Worm (Caenorhabditis elegans) whole organism, L1 larva: ENCODE measurements around the gene fbxa-214.
A peak's percentile ranks its signal among the peaks of the same experiment; 100 is the strongest.

Experiments
- C34B4.2 ChIP-seq: sonication (generic microtip); optimal IDR thresholded peaks from 2 replicates; lab custom pipeline; 2017; ENCODE audit warnings: mild to moderate bottlenecking, missing genetic modification characterization, missing compliant biosample characterization
- Y116A8C.19 ChIP-seq: sonication (generic microtip); optimal IDR thresholded peaks from 2 replicates; lab custom pipeline; 2016; ENCODE audit warnings: missing compliant biosample characterization, missing genetic modification characterization, borderline replicate concordance
- aly-2 ChIP-seq: fragments of 150-350 bp; optimal IDR thresholded peaks from 2 replicates; lab custom pipeline; 2014; ENCODE audit warnings: missing biosample characterization, missing genetic modification characterization
- ceh-8 ChIP-seq: fragments of 200-800 bp; sonication (Bioruptor generic); optimal IDR thresholded peaks from 2 replicates; lab custom pipeline; 2018; ENCODE audit warnings: mild to moderate bottlenecking, missing genetic modification characterization, moderate library complexity, missing compliant biosample characterization
- dpl-1 ChIP-seq, 3 experiments: fragments of 150-350 bp in 2 of 3; sonication (generic microtip) in 1 of 3; optimal IDR thresholded peaks; 2 replicates each; lab custom pipeline; 2014 to 2017; ENCODE audit warnings: missing biosample characterization in 3 of 3, missing genetic modification characterization in 3 of 3, missing genetic modification reagents in 3 of 3
- efl-1 ChIP-seq, 4 experiments: fragments of 150-350 bp; optimal IDR thresholded peaks in 3 of 4; peaks in 1 of 4; 1 replicate in 1 of 4; 2 replicates in 3 of 4; lab custom pipeline; 2014; ENCODE audit warnings: missing biosample characterization in 2 of 4, missing genetic modification characterization in 2 of 4, missing genetic modification reagents in 2 of 4
- elt-3 ChIP-seq, 6 experiments: fragments of 150-350 bp in 1 of 6; sonication (generic microtip); optimal IDR thresholded peaks; 2 replicates each; lab custom pipeline; 2017 to 2018; ENCODE audit warnings: missing biosample characterization in 6 of 6, missing genetic modification characterization in 6 of 6, inconsistent platforms in 1 of 6
- ets-5 ChIP-seq: fragments of 200-800 bp; sonication (Bioruptor generic); IDR thresholded peaks from 2 replicates; pipeline ENCODE4 v1.3.6; 2022; ENCODE audit warnings: missing genetic modification characterization, missing compliant biosample characterization
- fkh-8 ChIP-seq: sonication (generic microtip); optimal IDR thresholded peaks from 2 replicates; lab custom pipeline; 2016; ENCODE audit warnings: mild to moderate bottlenecking, missing genetic modification characterization, missing compliant biosample characterization
- hlh-17 ChIP-seq: fragments of 200-800 bp; sonication (Bioruptor generic); optimal IDR thresholded peaks from 2 replicates; lab custom pipeline; 2018; ENCODE audit warnings: missing genetic modification characterization, mild to moderate bottlenecking, missing compliant biosample characterization, moderate library complexity, borderline replicate concordance
- hlh-4 ChIP-seq: sonication (generic microtip); optimal IDR thresholded peaks from 2 replicates; lab custom pipeline; 2016; ENCODE audit warnings: mild to moderate bottlenecking, missing genetic modification characterization, missing compliant biosample characterization
- hpl-2 ChIP-seq: fragments of 150-350 bp; optimal IDR thresholded peaks from 2 replicates; lab custom pipeline; 2014; ENCODE audit warnings: missing biosample characterization, missing genetic modification reagents, missing genetic modification characterization
- irx-1 ChIP-seq: sonication (generic microtip); optimal IDR thresholded peaks from 2 replicates; lab custom pipeline; 2016; ENCODE audit warnings: missing genetic modification characterization, missing compliant biosample characterization
- jun-1 ChIP-seq: fragments of 150-350 bp; optimal IDR thresholded peaks from 2 replicates; lab custom pipeline; 2014; ENCODE audit warnings: missing biosample characterization, missing genetic modification reagents, missing genetic modification characterization
- lin-13 ChIP-seq: fragments of 150-350 bp; optimal IDR thresholded peaks from 2 replicates; lab custom pipeline; 2014; ENCODE audit warnings: missing biosample characterization, missing genetic modification reagents, missing genetic modification characterization
- lin-14 ChIP-seq: fragments of 200-800 bp; sonication (Bioruptor generic); optimal IDR thresholded peaks from 2 replicates; lab custom pipeline; 2018; ENCODE audit warnings: mild to moderate bottlenecking, missing genetic modification characterization, moderate library complexity, missing compliant biosample characterization
- lin-15B ChIP-seq: fragments of 150-350 bp; sonication (generic microtip); optimal IDR thresholded peaks from 3 replicates; lab custom pipeline; 2014; ENCODE audit warnings: missing biosample characterization, missing genetic modification characterization
- lsy-2 ChIP-seq, 2 experiments: fragments of 150-350 bp; optimal IDR thresholded peaks; 2 replicates each; lab custom pipeline; 2014; ENCODE audit warnings: missing biosample characterization in 2 of 2, missing genetic modification characterization in 2 of 2
- mdl-1 ChIP-seq, 2 experiments: fragments of 150-350 bp; optimal IDR thresholded peaks; 2 replicates each; lab custom pipeline; 2014 to 2017; ENCODE audit warnings: missing biosample characterization in 2 of 2, missing genetic modification characterization in 2 of 2, inconsistent platforms in 1 of 2
- mef-2 ChIP-seq: fragments of 150-350 bp; optimal IDR thresholded peaks from 2 replicates; lab custom pipeline; 2014; ENCODE audit warnings: missing biosample characterization, missing genetic modification characterization
- mep-1 ChIP-seq: fragments of 150-350 bp; optimal IDR thresholded peaks from 2 replicates; lab custom pipeline; 2014; ENCODE audit warnings: missing biosample characterization, missing genetic modification characterization
- nhr-11 ChIP-seq: fragments of 150-350 bp; optimal IDR thresholded peaks from 2 replicates; lab custom pipeline; 2014; ENCODE audit warnings: missing biosample characterization, missing genetic modification characterization
- nhr-12 ChIP-seq: sonication (generic microtip); optimal IDR thresholded peaks from 2 replicates; lab custom pipeline; 2017; ENCODE audit warnings: missing biosample characterization, missing genetic modification characterization
- nhr-20 ChIP-seq: sonication (generic microtip); optimal IDR thresholded peaks from 2 replicates; lab custom pipeline; 2016; ENCODE audit warnings: mild to moderate bottlenecking, missing genetic modification characterization, missing compliant biosample characterization
- nhr-28 ChIP-seq: fragments of 150-350 bp; optimal IDR thresholded peaks from 2 replicates; lab custom pipeline; 2014; ENCODE audit warnings: missing biosample characterization, missing genetic modification characterization
- nhr-71 ChIP-seq: sonication (generic microtip); optimal IDR thresholded peaks from 2 replicates; lab custom pipeline; 2016; ENCODE audit warnings: mild to moderate bottlenecking, missing genetic modification characterization, moderate library complexity, missing compliant biosample characterization
- nhr-76 ChIP-seq: sonication (generic microtip); optimal IDR thresholded peaks from 2 replicates; lab custom pipeline; 2017; ENCODE audit warnings: missing biosample characterization, missing genetic modification characterization
- nhr-77 ChIP-seq: fragments of 150-350 bp; optimal IDR thresholded peaks from 2 replicates; lab custom pipeline; 2014; ENCODE audit warnings: missing biosample characterization, missing genetic modification characterization
- nhr-85 ChIP-seq: sonication (generic microtip); peaks from one replicate; lab custom pipeline; 2016; ENCODE audit warnings: missing genetic modification characterization, inconsistent platforms, missing compliant biosample characterization
- nhr-90 ChIP-seq: sonication (generic microtip); optimal IDR thresholded peaks from 2 replicates; lab custom pipeline; 2016; ENCODE audit warnings: mild to moderate bottlenecking, missing genetic modification characterization, missing compliant biosample characterization; ENCODE audit not compliant: poor library complexity
- pax-3 ChIP-seq: fragments of 200-800 bp; sonication (Bioruptor generic); optimal IDR thresholded peaks from 2 replicates; lab custom pipeline; 2018; ENCODE audit warnings: mild to moderate bottlenecking, missing genetic modification characterization, moderate library complexity, missing compliant biosample characterization
- pqm-1 ChIP-seq: sonication (generic microtip); optimal IDR thresholded peaks from 3 replicates; lab custom pipeline; 2017; ENCODE audit warnings: missing biosample characterization, missing genetic modification characterization
- rnt-1 ChIP-seq: sonication (generic microtip); optimal IDR thresholded peaks from 2 replicates; lab custom pipeline; 2016; ENCODE audit warnings: mild to moderate bottlenecking, missing genetic modification characterization, moderate library complexity, missing compliant biosample characterization
- snu-23 ChIP-seq: sonication (generic microtip); optimal IDR thresholded peaks from 2 replicates; lab custom pipeline; 2016; ENCODE audit warnings: missing genetic modification characterization, missing compliant biosample characterization
- sox-4 ChIP-seq: sonication (generic microtip); optimal IDR thresholded peaks from 2 replicates; lab custom pipeline; 2016; ENCODE audit warnings: missing genetic modification characterization, missing compliant biosample characterization
- swsn-7 ChIP-seq: sonication (generic microtip); optimal IDR thresholded peaks from 2 replicates; lab custom pipeline; 2016; ENCODE audit warnings: missing genetic modification characterization, missing compliant biosample characterization
- tbx-2 ChIP-seq: sonication (generic microtip); optimal IDR thresholded peaks from 2 replicates; lab custom pipeline; 2016; ENCODE audit warnings: missing genetic modification characterization, missing compliant biosample characterization
- tlp-1 ChIP-seq: fragments of 150-350 bp; optimal IDR thresholded peaks from 2 replicates; lab custom pipeline; 2014; ENCODE audit warnings: missing biosample characterization, missing genetic modification characterization
- unc-130 ChIP-seq: fragments of 150-350 bp; optimal IDR thresholded peaks from 2 replicates; lab custom pipeline; 2017; ENCODE audit warnings: missing biosample characterization, missing genetic modification characterization, inconsistent platforms
- unc-62 ChIP-seq: fragments of 150-350 bp; optimal IDR thresholded peaks from 2 replicates; lab custom pipeline; 2014; ENCODE audit warnings: missing biosample characterization, missing genetic modification reagents, missing genetic modification characterization
- unc-98 ChIP-seq: fragments of 200-800 bp; sonication (Bioruptor generic); IDR thresholded peaks from 2 replicates; pipeline ENCODE4 v1.3.6; 2022; ENCODE audit warnings: missing genetic modification characterization, missing compliant biosample characterization
- xbp-1 ChIP-seq: sonication (generic microtip); optimal IDR thresholded peaks from 2 replicates; lab custom pipeline; 2016; ENCODE audit warnings: missing genetic modification characterization, missing compliant biosample characterization
- zag-1 ChIP-seq: fragments of 150-350 bp; optimal IDR thresholded peaks from 2 replicates; lab custom pipeline; 2014; ENCODE audit warnings: missing biosample characterization, missing genetic modification characterization

The fbxa-214 gene

ce11 chrV:6095829-6096228, 26.0 kb upstream of the fbxa-214 start, which contains the start of gene Y38A10A.7 (continued):
- TF ChIP-seq swsn-7 = peak; percentile 39
- peak; percentile 22 for TF ChIP-seq nhr-71 (tag; lab: Kevin White, UChicago)
- no peak for TF ChIP-seq nhr-90 (tag; lab: Kevin White, UChicago)
- TF ChIP-seq nhr-77 = no peak
- TF ChIP-seq snu-23 (GFP tag; lab: Kevin White, UChicago) = peak; percentile 38
- no peak for TF ChIP-seq hlh-17

ce11 chrV:6067112-6067511, 2.8 kb downstream of the fbxa-214 start, which contains the start of gene srh-10:
srh-10 (minus strand) TSS chrV:6067140.
- no peak for TF ChIP-seq lin-15B (tag; lab: Kevin White, UChicago)
- TF ChIP-seq sox-4 = peak; percentile 54
- no peak for TF ChIP-seq tlp-1 (tag; lab: Kevin White, UChicago)
- TF ChIP-seq unc-62 (GFP tag; lab: Kevin White, UChicago) = no peak
- no peak for TF ChIP-seq C34B4.2
- peak; percentile 21 for TF ChIP-seq nhr-11 (tag; lab: Kevin White, UChicago)
- TF ChIP-seq fkh-8 (tag; lab: Kevin White, UChicago) = peak; percentile 80
- no peak for TF ChIP-seq elt-3 (tag; optimal IDR thresholded peaks at IDR 0.05; lab: Kevin White, UChicago)

ce11 chrV:6063330-6063729, 6.5 kb downstream of the fbxa-214 start, which contains the start of gene Y38A10A.2:
Y38A10A.2 (minus strand) TSS chrV:6063430.
- TF ChIP-seq efl-1 (optimal IDR thresholded peaks at IDR 0.05; lab: Kevin White, UChicago) (no peak), efl-1 (GFP tag; optimal IDR thresholded peaks at IDR 0.05 in 1 of 2; lab: Kevin White, UChicago) (peak in 1 of 2 experiments; percentile 76), ets-5 (GFP tag; lab: Robert Waterston, UW) (no peak), nhr-71 (tag; lab: Kevin White, UChicago) (no peak)
- TF ChIP-seq, all 84 proteins: peak for 1

- TF ChIP-seq pax-3 (tag; lab: Kevin White, UChicago) (no peak), mef-2 (tag; lab: Kevin White, UChicago) (no peak), xbp-1 (no peak), mep-1 (tag; lab: Kevin White, UChicago) (no peak), pqm-1 (no peak), irx-1 (no peak), lin-13 (GFP tag; lab: Kevin White, UChicago) (no peak), nhr-76 (tag; lab: Kevin White, UChicago) (no peak), mdl-1 (tag; optimal IDR thresholded peaks at IDR 0.05; lab: Kevin White, UChicago) (no peak), hpl-2 (GFP tag; lab: Kevin White, UChicago) (no peak), aly-2 (no peak), Y116A8C.19 (tag; lab: Kevin White, UChicago) (no peak), unc-98 (no peak)
These were observed 14.6 kb downstream of the fbxa-214 start, which contains the start of gene srd-20 for ce11 chrV:6055289-6055688. srd-20 (plus strand) TSS chrV:6055589.

ce11 chrV:6053188-6053687, 16.6 kb downstream of the fbxa-214 start, which contains the start of gene seip-1:
seip-1 (minus strand) TSS chrV:6053238.
- TF ChIP-seq pax-3 (tag; lab: Kevin White, UChicago) (peak; percentile 25), ceh-8 (GFP tag; lab: Kevin White, UChicago) (peak; percentile 57), zag-1 (tag; lab: Kevin White, UChicago) (peak; percentile 68), nhr-11 (tag; lab: Kevin White, UChicago) (peak; percentile 47), rnt-1 (tag; lab: Kevin White, UChicago) (peak; percentile 81), nhr-28 (tag; lab: Kevin White, UChicago) (no peak), nhr-85 (tag; lab: Kevin White, UChicago) (peak; percentile 83), hlh-4 (tag; lab: Kevin White, UChicago) (no peak), mef-2 (tag; lab: Kevin White, UChicago) (peak; percentile 39), unc-98 (no peak), dpl-1 (GFP tag; optimal IDR thresholded peaks at IDR 0.05; lab: Kevin White, UChicago) (peak; percentile 71 to 81 (median 72)), sox-4 (no peak), nhr-12 (tag; lab: Kevin White, UChicago) (no peak), nhr-76 (tag; lab: Kevin White, UChicago) (no peak), pqm-1 (no peak), snu-23 (GFP tag; lab: Kevin White, UChicago) (peak; percentile 91), tbx-2 (peak; percentile 75), nhr-20 (tag; lab: Kevin White, UChicago) (peak; percentile 89), efl-1 (optimal IDR thresholded peaks at IDR 0.05; lab: Kevin White, UChicago) (peak; percentile 84 to 90), efl-1 (GFP tag; optimal IDR thresholded peaks at IDR 0.05 in 1 of 2; lab: Kevin White, UChicago) (peak; percentile 78 to 96), unc-130 (tag; lab: Kevin White, UChicago) (peak; percentile 92), nhr-90 (tag; lab: Kevin White, UChicago) (peak; percentile 64), lsy-2 (tag; optimal IDR thresholded peaks at IDR 0.05; lab: Kevin White, UChicago) (peak; percentile 76 to 91), lin-14 (GFP tag; lab: Kevin White, UChicago) (peak; percentile 97), hpl-2 (GFP tag; lab: Kevin White, UChicago) (no peak), jun-1 (tag; lab: Kevin White, UChicago) (peak; percentile 67)
